Fruit fly (Drosophila melanogaster): ENCODE results near the gene CG8475.

DNA sequence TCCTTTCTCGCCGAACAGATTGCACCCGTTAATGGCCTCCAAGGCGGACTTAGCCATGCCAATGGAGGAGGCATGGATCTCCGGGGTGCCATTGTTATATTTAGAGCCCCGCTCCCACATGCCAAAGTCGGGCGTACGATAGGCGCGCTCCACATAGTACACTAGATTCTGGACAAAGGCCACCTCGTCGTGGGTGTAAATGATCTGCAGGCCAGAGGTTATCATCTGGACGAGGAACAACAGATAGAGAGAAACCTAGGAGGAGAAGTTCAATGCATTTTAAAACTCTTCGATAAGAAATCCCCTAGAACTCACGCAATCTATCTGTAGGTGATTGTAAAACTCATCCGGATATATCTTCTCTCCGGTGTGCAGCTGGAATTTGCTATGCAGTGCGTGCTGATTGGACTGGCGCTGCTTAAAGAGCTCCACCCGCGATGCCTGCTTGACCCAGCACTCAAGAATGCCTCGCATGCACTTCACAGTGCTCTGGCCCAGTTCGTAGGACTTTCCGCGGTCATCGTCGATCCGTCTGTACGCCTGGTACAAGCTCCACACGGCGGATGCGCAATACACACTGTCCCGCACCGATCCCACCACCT lies 895 bp downstream of the CG8475 start:
- TF ChIP-seq CG8478 (optimal IDR thresholded peaks at IDR 0.05) (no peak), CTCF (optimal IDR thresholded peaks at IDR 0.05) (no peak)

All from S2 (cell line).